Worm (Caenorhabditis elegans): ENCODE measurements around the gene R12B2.13.

- TF ChIP-seq pqm-1 (tag; optimal IDR thresholded peaks at IDR 0.05), result no peak
- TF ChIP-seq ceh-9 (tag; optimal IDR thresholded peaks at IDR 0.05), result no peak
- TF ChIP-seq ama-1 (optimal IDR thresholded peaks at IDR 0.05), result no peak
- TF ChIP-seq hlh-13 (GFP tag; optimal IDR thresholded peaks at IDR 0.05), result no peak
- TF ChIP-seq unc-42 (tag; optimal IDR thresholded peaks at IDR 0.05), result no peak
- no peak for TF ChIP-seq fax-1 (tag; optimal IDR thresholded peaks at IDR 0.05)
- no peak for TF ChIP-seq lin-11 (tag; optimal IDR thresholded peaks at IDR 0.05)
- TF ChIP-seq rnt-1 (tag; optimal IDR thresholded peaks at IDR 0.05), result peak; percentile 49
- no peak for TF ChIP-seq unc-55 (GFP tag; optimal IDR thresholded peaks at IDR 0.05)
- TF ChIP-seq elt-4 (tag; optimal IDR thresholded peaks at IDR 0.05), result no peak
- no peak for TF ChIP-seq nhr-11 (tag; optimal IDR thresholded peaks at IDR 0.05)
- no peak for TF ChIP-seq unc-86 (tag; optimal IDR thresholded peaks at IDR 0.05)
- peak; percentile 89 for TF ChIP-seq elt-2 (tag; optimal IDR thresholded peaks at IDR 0.05)
- no peak for TF ChIP-seq sdc-2 (tag; optimal IDR thresholded peaks at IDR 0.05)
Observed at ce11 chrIII:5835163-5835871, 2.0 kb upstream of the R12B2.13 start.

Data from whole organism, late embryonic.